Worm (Caenorhabditis elegans): Measurements from ENCODE around the gene B0198.2.

- no peak for TF ChIP-seq pes-1 (GFP tag; IDR thresholded peaks at IDR 0.05)
- TF ChIP-seq tbx-11 (GFP tag; IDR thresholded peaks at IDR 0.05): no peak
- TF ChIP-seq ama-1 (optimal IDR thresholded peaks at IDR 0.05): no peak
Observed at ce11 chrX:11987900-11988364, 37.6 kb upstream of the B0198.2 start, which contains the start of gene C49F5.6.
